Fruit fly (Drosophila melanogaster): ENCODE measurements around the gene CG16863.

Gene CG16863

DNA sequence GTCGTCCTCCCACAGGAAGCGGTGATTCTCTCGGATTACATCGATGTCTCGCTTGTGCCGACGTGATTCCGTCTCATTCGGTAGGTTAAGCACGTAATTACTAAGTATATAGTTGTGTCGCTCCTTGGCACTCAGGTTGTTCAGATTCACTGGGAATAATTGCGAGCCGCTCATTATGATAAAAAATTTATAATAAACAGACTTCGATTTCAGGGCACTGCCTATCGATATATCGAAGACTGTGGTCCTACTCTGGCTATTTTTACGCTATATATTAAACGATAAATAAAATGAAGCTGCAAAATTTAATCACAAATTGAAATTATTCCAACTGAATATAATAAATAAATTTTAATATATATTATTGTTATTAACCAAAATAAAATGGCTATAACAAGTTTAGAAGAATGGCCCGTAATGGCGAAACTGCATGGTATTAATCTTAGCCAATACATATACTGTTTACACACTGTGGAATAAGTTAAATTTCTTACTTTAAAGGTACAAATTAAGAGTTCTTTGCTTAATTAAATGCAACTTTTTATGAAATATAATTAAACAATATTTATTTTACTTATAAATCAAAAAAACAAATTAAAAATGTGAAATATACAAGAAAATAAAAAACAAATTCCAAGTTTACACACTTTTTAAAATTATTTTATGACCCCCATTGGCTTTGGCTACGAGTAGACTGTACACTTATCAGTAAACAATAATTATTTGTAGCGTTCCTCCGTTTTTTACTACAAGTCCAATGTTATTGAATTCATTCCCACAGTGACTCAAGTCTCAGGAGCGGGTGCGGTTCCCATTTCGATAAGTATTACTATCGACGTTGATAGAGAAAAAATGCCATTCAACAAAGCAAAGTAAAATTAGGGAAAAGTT lies 7.2 kb upstream of the CG16863 start, which contains the start of gene Eato (continued):
- TF ChIP-seq CG8359 (GFP tag; optimal IDR thresholded peaks at IDR 0.05; ENCODE audit: borderline replicate concordance): no peak
- TF ChIP-seq Rx (GFP tag; IDR thresholded peaks at IDR 0.05): 0 out of 2 replicates have a peak, but pooled peaks have one; percentile 8
- TF ChIP-seq CG12659 (GFP tag; optimal IDR thresholded peaks at IDR 0.05): peak; percentile 35
- TF ChIP-seq Dll (GFP tag; IDR thresholded peaks at IDR 0.05; ENCODE audit: partially characterized antibody): peak; percentile 65
- TF ChIP-seq CG10462 (GFP tag; optimal IDR thresholded peaks at IDR 0.05): no peak
- TF ChIP-seq vvl (GFP tag; IDR thresholded peaks at IDR 0.05): peak; percentile 45
- no peak for TF ChIP-seq fd96Cb (tag; optimal IDR thresholded peaks at IDR 0.05)
- TF ChIP-seq bbx (GFP tag; IDR thresholded peaks at IDR 0.05; ENCODE audit: partially characterized antibody): peak; percentile 60
- peak; percentile 73 for TF ChIP-seq row (GFP tag; IDR thresholded peaks at IDR 0.05)
- TF ChIP-seq Scr (GFP tag; IDR thresholded peaks at IDR 0.05; ENCODE audit: partially characterized antibody): peak; percentile 54
- TF ChIP-seq knrl (GFP tag; IDR thresholded peaks at IDR 0.05; ENCODE audit: partially characterized antibody): peak; percentile 38; the same call in 2 of the 3 replicates
- no peak for TF ChIP-seq Jarid2 (GFP tag; optimal IDR thresholded peaks at IDR 0.05)
- no peak for TF ChIP-seq aop (GFP tag; IDR thresholded peaks at IDR 0.05)
- TF ChIP-seq cg (GFP tag; optimal IDR thresholded peaks at IDR 0.05): no peak
- TF ChIP-seq grau (tag; optimal IDR thresholded peaks at IDR 0.05): peak; percentile 8
- TF ChIP-seq CG12391 (tag; optimal IDR thresholded peaks at IDR 0.05): peak; percentile 17
- no peak for TF ChIP-seq ftz-f1 (GFP tag; optimal IDR thresholded peaks at IDR 0.05)
- peak; percentile 47 for TF ChIP-seq Sry-δ (GFP tag; optimal IDR thresholded peaks at IDR 0.05)
- TF ChIP-seq CG9727 (GFP tag; optimal IDR thresholded peaks at IDR 0.05): peak; percentile 37
- TF ChIP-seq B-H2 (GFP tag; optimal IDR thresholded peaks at IDR 0.05): no peak
- peak; percentile 38; the same call in 1 of the 3 replicates for TF ChIP-seq vnd (GFP tag; IDR thresholded peaks at IDR 0.05; ENCODE audit: partially characterized antibody)
- TF ChIP-seq CG14710 (tag; optimal IDR thresholded peaks at IDR 0.05): peak; percentile 30
- peak; percentile 36 for TF ChIP-seq Nf-YC (tag; optimal IDR thresholded peaks at IDR 0.05)
- peak; percentile 5; the same call in 1 of the 3 replicates for TF ChIP-seq CG11456 (GFP tag; IDR thresholded peaks at IDR 0.05)
- peak; percentile 11; the same call in 1 of the 4 replicates for TF ChIP-seq Gug (GFP tag; IDR thresholded peaks at IDR 0.05)
- TF ChIP-seq CG8281 (tag; optimal IDR thresholded peaks at IDR 0.05): no peak
- TF ChIP-seq fru (optimal IDR thresholded peaks at IDR 0.05): no peak
- TF ChIP-seq Lpt (GFP tag; optimal IDR thresholded peaks at IDR 0.05): no peak
- TF ChIP-seq CG17361 (GFP tag; IDR thresholded peaks at IDR 0.05): 0 out of 3 replicates have a peak, but pooled peaks have one; percentile 55
- peak; percentile 51; the same call in 1 of the 3 replicates for TF ChIP-seq Opbp (GFP tag; IDR thresholded peaks at IDR 0.05; ENCODE audit: partially characterized antibody)
- peak; percentile 42 for TF ChIP-seq lilli (GFP tag; optimal IDR thresholded peaks at IDR 0.05)
- TF ChIP-seq crp (GFP tag; optimal IDR thresholded peaks at IDR 0.05): no peak
- TF ChIP-seq CG8944 (GFP tag; optimal IDR thresholded peaks at IDR 0.05): no peak
- peak; percentile 3 for TF ChIP-seq CG8924 (tag; optimal IDR thresholded peaks at IDR 0.05)
- no peak for TF ChIP-seq CG7928 (GFP tag; optimal IDR thresholded peaks at IDR 0.05)

DNA sequence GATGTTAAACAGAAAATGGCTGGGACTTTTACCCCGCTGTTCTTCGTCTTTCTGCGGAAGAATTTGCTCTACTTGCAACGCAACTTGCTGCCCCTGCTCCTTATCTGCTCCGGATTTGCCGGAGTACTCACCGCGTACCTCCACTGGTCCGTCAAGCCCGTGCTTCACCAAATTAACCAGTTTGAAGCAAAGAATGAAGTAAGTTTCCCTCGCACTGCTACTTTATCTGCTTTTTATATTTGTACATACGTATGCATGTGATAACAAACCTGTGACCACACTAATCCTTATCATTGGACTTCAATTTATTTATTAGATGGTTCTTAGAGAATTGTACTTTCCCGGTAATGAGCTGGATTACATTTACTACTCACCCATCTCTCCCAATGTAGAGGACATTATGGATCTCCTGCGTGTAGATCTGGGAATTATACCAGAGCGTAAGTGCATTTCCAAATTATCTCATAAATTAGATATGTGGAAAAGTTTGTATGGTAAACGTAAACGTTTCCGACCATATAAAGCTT lies 6.5 kb upstream of the CG16863 start, which contains the start of gene CG16890:
TSS of gene CG16890 (minus strand) at position 184 of the 527 bp plus-strand sequence.
- TF ChIP-seq MESR4 (GFP tag; optimal IDR thresholded peaks at IDR 0.05): peak; percentile 90
- TF ChIP-seq CG10431 (GFP tag; optimal IDR thresholded peaks at IDR 0.05): no peak
- TF ChIP-seq Doc3 (GFP tag; IDR thresholded peaks at IDR 0.05; ENCODE audit: partially characterized antibody): 0 out of 3 replicates have a peak, but pooled peaks have one; percentile 27
- TF ChIP-seq grn (GFP tag; optimal IDR thresholded peaks at IDR 0.05): peak; percentile 28
- TF ChIP-seq eyg (GFP tag; optimal IDR thresholded peaks at IDR 0.05): no peak
- TF ChIP-seq CG33557 (GFP tag; optimal IDR thresholded peaks at IDR 0.05): no peak
- TF ChIP-seq CG14860 (GFP tag; IDR thresholded peaks at IDR 0.05; ENCODE audit: partially characterized antibody): 0 out of 3 replicates have a peak, but pooled peaks have one; percentile 7
- no peak for TF ChIP-seq CG17186 (GFP tag; optimal IDR thresholded peaks at IDR 0.05)
- TF ChIP-seq CG2199 (GFP tag; IDR thresholded peaks at IDR 0.05): 0 out of 3 replicates have a peak, but pooled peaks have one; percentile 47
- no peak for TF ChIP-seq CG3407 (GFP tag; optimal IDR thresholded peaks at IDR 0.05)
- TF ChIP-seq inv (GFP tag; IDR thresholded peaks at IDR 0.05; ENCODE audit: partially characterized antibody): peak; percentile 40; the same call in 1 of the 2 replicates
- no peak for TF ChIP-seq crp (GFP tag; optimal IDR thresholded peaks at IDR 0.05)
- TF ChIP-seq org-1 (GFP tag; optimal IDR thresholded peaks at IDR 0.05): no peak
- TF ChIP-seq fu2 (GFP tag; optimal IDR thresholded peaks at IDR 0.05): peak; percentile 11

Measured in whole organism, embryonic.